ENCODE assay signal across 3 fruit fly cellular contexts in the genomic region with DNA sequence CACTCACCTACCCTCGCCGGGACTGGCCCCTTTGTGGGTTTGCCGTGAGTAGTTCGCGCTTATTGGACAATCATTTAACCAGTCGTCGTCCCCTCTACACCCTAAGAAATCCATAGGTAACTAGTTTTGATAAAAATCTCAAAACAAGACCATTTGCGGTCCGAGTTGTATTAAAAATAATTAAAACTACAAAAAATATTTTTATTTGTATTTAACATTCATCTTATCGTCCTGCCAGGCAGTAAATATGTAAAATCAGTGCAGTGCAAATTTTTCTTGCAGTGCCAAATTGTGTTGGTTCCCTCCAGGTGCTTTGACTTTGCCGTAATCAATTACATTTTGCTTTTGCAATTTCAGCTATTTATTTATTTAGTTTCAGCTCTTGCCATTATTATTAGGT.
TF ChIP-seq lines count a peak whose summit lies in the region.

No protein-coding gene starts in this region.

- no peak for TF ChIP-seq CTCF in whole organism, embryonic (GFP tag; optimal IDR thresholded peaks at IDR 0.05; lab: Kevin White, UChicago)

TF ChIP-seq in whole organism, embryonic, 481 proteins besides CTCF, POLR2A, EP300 and RAD21 (continues in another document):
- TF ChIP-seq en (GFP tag; optimal IDR thresholded peaks at IDR 0.05; lab: Kevin White, UChicago) (no peak), CG13287 (GFP tag; IDR thresholded peaks at IDR 0.05; lab: Robert Waterston, UW; ENCODE audit: partially characterized antibody) (no peak), HHEX (GFP tag; optimal IDR thresholded peaks at IDR 0.05; lab: Kevin White, UChicago) (peak; percentile 6), unpg (GFP tag; optimal IDR thresholded peaks at IDR 0.05; lab: Kevin White, UChicago) (no peak), CG18764 (GFP tag; optimal IDR thresholded peaks at IDR 0.05; lab: Kevin White, UChicago) (no peak), Hr39 (optimal IDR thresholded peaks at IDR 0.05; lab: Kevin White, UChicago) (no peak), Aef1 (GFP tag; IDR thresholded peaks at IDR 0.05; lab: Robert Waterston, UW) (no peak), CG15479 (GFP tag; optimal IDR thresholded peaks at IDR 0.05; lab: Kevin White, UChicago) (no peak), eve (GFP tag; optimal IDR thresholded peaks at IDR 0.05; lab: Kevin White, UChicago) (no peak), tna (GFP tag; IDR thresholded peaks at IDR 0.05; lab: Robert Waterston, UW; ENCODE audit: partially characterized antibody) (no peak), gro (GFP tag; optimal IDR thresholded peaks at IDR 0.05; lab: Kevin White, UChicago) (no peak), CG4707 (GFP tag; optimal IDR thresholded peaks at IDR 0.05; lab: Kevin White, UChicago) (no peak), sc (optimal IDR thresholded peaks at IDR 0.05; lab: Kevin White, UChicago) (no peak), sc (GFP tag; optimal IDR thresholded peaks at IDR 0.05; lab: Kevin White, UChicago) (no peak), Dbx (GFP tag; IDR thresholded peaks at IDR 0.05; lab: Robert Waterston, UW) (0 out of 3 replicates have a peak, but pooled peaks have one; percentile 13), CG2678 (tag; optimal IDR thresholded peaks at IDR 0.05; lab: Kevin White, UChicago) (no peak), Nf-YC (tag; optimal IDR thresholded peaks at IDR 0.05; lab: Kevin White, UChicago) (peak; percentile 88), Ets97D (GFP tag; optimal IDR thresholded peaks at IDR 0.05; lab: Kevin White, UChicago) (no peak), CG4730 (GFP tag; IDR thresholded peaks at IDR 0.05; lab: Robert Waterston, UW) (peak; percentile 44; the same call in 1 of the 2 replicates), CG11093 (GFP tag; IDR thresholded peaks at IDR 0.05; lab: Robert Waterston, UW) (no peak), Stat92E (GFP tag; optimal IDR thresholded peaks at IDR 0.05; lab: Kevin White, UChicago) (no peak), slbo (GFP tag; IDR thresholded peaks at IDR 0.05; lab: Robert Waterston, UW) (peak; percentile 69), Bgb (GFP tag; IDR thresholded peaks at IDR 0.05; lab: Robert Waterston, UW; ENCODE audit: partially characterized antibody) (no peak), scrt (GFP tag; optimal IDR thresholded peaks at IDR 0.05; lab: Kevin White, UChicago) (peak; percentile 34), gt (GFP tag; IDR thresholded peaks at IDR 0.05; lab: Robert Waterston, UW) (no peak), Antp (GFP tag; optimal IDR thresholded peaks at IDR 0.05; lab: Kevin White, UChicago) (no peak), H2.0 (GFP tag; IDR thresholded peaks at IDR 0.05; lab: Robert Waterston, UW) (no peak), tx (GFP tag; optimal IDR thresholded peaks at IDR 0.05; lab: Kevin White, UChicago) (no peak), CG11695 (GFP tag; IDR thresholded peaks at IDR 0.05; lab: Robert Waterston, UW) (peak; percentile 35; the same call in 1 of the 3 replicates)

TF ChIP-seq in whole organism, prepupa, 60 proteins besides CTCF, POLR2A, EP300 and RAD21:
- TF ChIP-seq Ets96B (tag; optimal IDR thresholded peaks at IDR 0.05; lab: Kevin White, UChicago) (no peak), CG6163 (GFP tag; IDR thresholded peaks at IDR 0.05; lab: Robert Waterston, UW) (peak; percentile 78), CG4318 (GFP tag; optimal IDR thresholded peaks at IDR 0.05; lab: Kevin White, UChicago) (peak; percentile 76), salr (GFP tag; optimal IDR thresholded peaks at IDR 0.05; lab: Kevin White, UChicago) (no peak), CG32006 (GFP tag; optimal IDR thresholded peaks at IDR 0.05; lab: Kevin White, UChicago) (peak; percentile 88), acj6 (GFP tag; optimal IDR thresholded peaks at IDR 0.05; lab: Kevin White, UChicago) (no peak), CG6276 (GFP tag; optimal IDR thresholded peaks at IDR 0.05; lab: Kevin White, UChicago) (peak; percentile 79), Hr39 (GFP tag; optimal IDR thresholded peaks at IDR 0.05; lab: Kevin White, UChicago) (no peak), Hr4 (GFP tag; optimal IDR thresholded peaks at IDR 0.05; lab: Kevin White, UChicago) (peak; percentile 27), Gug (GFP tag; IDR thresholded peaks at IDR 0.05; lab: Robert Waterston, UW) (peak; percentile 64), CG11294 (GFP tag; IDR thresholded peaks at IDR 0.05; lab: Robert Waterston, UW) (peak; percentile 37; the same call in 1 of the 2 replicates), CG10631 (GFP tag; optimal IDR thresholded peaks at IDR 0.05; lab: Kevin White, UChicago) (peak; percentile 28), pdm3 (GFP tag; optimal IDR thresholded peaks at IDR 0.05; lab: Kevin White, UChicago) (no peak), Lpt (GFP tag; optimal IDR thresholded peaks at IDR 0.05; lab: Kevin White, UChicago) (peak; percentile 80), CG15336 (GFP tag; IDR thresholded peaks at IDR 0.05; lab: Robert Waterston, UW) (peak; percentile 92), eg (GFP tag; IDR thresholded peaks at IDR 0.05; lab: Robert Waterston, UW) (peak; percentile 90), dac (GFP tag; optimal IDR thresholded peaks at IDR 0.05; lab: Kevin White, UChicago) (peak; percentile 63), Ets21C (GFP tag; optimal IDR thresholded peaks at IDR 0.05; lab: Kevin White, UChicago) (no peak), spab (GFP tag; optimal IDR thresholded peaks at IDR 0.05; lab: Kevin White, UChicago) (no peak), CG8119 (GFP tag; IDR thresholded peaks at IDR 0.05; lab: Robert Waterston, UW) (peak; percentile 93), CG16779 (tag; optimal IDR thresholded peaks at IDR 0.05; lab: Kevin White, UChicago) (peak; percentile 11), net (GFP tag; optimal IDR thresholded peaks at IDR 0.05; lab: Kevin White, UChicago) (peak; percentile 50)

TF ChIP-seq in whole organism, pupa, 21 proteins besides CTCF, POLR2A, EP300 and RAD21:
- TF ChIP-seq Pif1B (GFP tag; optimal IDR thresholded peaks at IDR 0.05; lab: Kevin White, UChicago) (no peak), CG32121 (GFP tag; IDR thresholded peaks at IDR 0.05; lab: Robert Waterston, UW) (peak; percentile 83), rn (GFP tag; IDR thresholded peaks at IDR 0.05; lab: Robert Waterston, UW) (peak; percentile 56; the same call in 1 of the 2 replicates), CG4496 (GFP tag; IDR thresholded peaks at IDR 0.05; lab: Robert Waterston, UW) (peak; percentile 80), fd96Ca (GFP tag; IDR thresholded peaks at IDR 0.05; lab: Robert Waterston, UW) (peak; percentile 85), CG12605 (GFP tag; IDR thresholded peaks at IDR 0.05; lab: Robert Waterston, UW) (0 out of 2 replicates have a peak, but pooled peaks have one; percentile 22), CG34367 (tag; optimal IDR thresholded peaks at IDR 0.05; lab: Kevin White, UChicago) (no peak), Snoo (tag; optimal IDR thresholded peaks at IDR 0.05; lab: Kevin White, UChicago) (no peak), Ets98B (GFP tag; IDR thresholded peaks at IDR 0.05; lab: Robert Waterston, UW) (peak; percentile 88)

Comparison
In these comparisons a context has a peak if more than half of its experiments do, and no peak if none do; other contexts are left out.
1. Of the 7 proteins assayed by ChIP-seq in both whole organism, embryonic and whole organism, prepupa: peak only in whole organism, embryonic: none; only in whole organism, prepupa: CG16779, Gug and Lpt; in both: none; in neither: 4.